Worm (Caenorhabditis elegans) whole organism, midembryonic: Measurements from ENCODE around the gene F56C3.4.
"Not testable (repeated sequence)": the region's sequence is repeated elsewhere in the genome, so short reads cannot be mapped to it uniquely, and the experiment has no call there.

Experiments
- T22C8.4 ChIP-seq: fragments of 200-800 bp; sonication (Bioruptor generic); IDR thresholded peaks from 2 replicates; pipeline ENCODE4 v1.3.6; 2022; ENCODE audit warnings: missing genetic modification characterization, missing compliant biosample characterization
- cog-1 ChIP-seq: sonication (generic microtip); optimal IDR thresholded peaks from 2 replicates; lab custom pipeline; 2016; ENCODE audit warnings: missing genetic modification characterization, missing compliant biosample characterization
- flt-1 ChIP-seq: fragments of 200-800 bp; sonication (Bioruptor generic); IDR thresholded peaks from 2 replicates; pipeline ENCODE4 v1.3.6; 2022; ENCODE audit warnings: missing genetic modification characterization, missing compliant biosample characterization
- klf-2 ChIP-seq: fragments of 200-800 bp; sonication (Bioruptor generic); conservative IDR thresholded peaks from 2 replicates; pipeline ENCODE4 v1.3.6; 2022; ENCODE audit warnings: missing genetic modification reagents, missing genetic modification characterization, missing compliant biosample characterization
- med-1 ChIP-seq: sonication (generic microtip); optimal IDR thresholded peaks from 2 replicates; lab custom pipeline; 2017; ENCODE audit warnings: missing genetic modification characterization, mild to moderate bottlenecking, missing compliant biosample characterization, antibody characterized with exemption, missing genetic modification reagents; ENCODE audit not compliant: insufficient read depth
- ref-1 ChIP-seq: fragments of 200-800 bp; sonication (Bioruptor generic); conservative IDR thresholded peaks from 2 replicates; pipeline ENCODE4 v1.3.6; 2022; ENCODE audit warnings: missing genetic modification reagents, missing genetic modification characterization, missing compliant biosample characterization
- tab-1 ChIP-seq: fragments of 200-800 bp; sonication (Bioruptor generic); IDR thresholded peaks from 2 replicates; pipeline ENCODE4 v1.3.6; 2022; ENCODE audit warnings: missing genetic modification characterization, missing compliant biosample characterization
- ztf-29 ChIP-seq: fragments of 200-800 bp; sonication (Bioruptor generic); IDR thresholded peaks from 2 replicates; pipeline ENCODE4 v1.3.6; 2022; ENCODE audit warnings: missing genetic modification reagents, missing genetic modification characterization, missing compliant biosample characterization

DNA sequence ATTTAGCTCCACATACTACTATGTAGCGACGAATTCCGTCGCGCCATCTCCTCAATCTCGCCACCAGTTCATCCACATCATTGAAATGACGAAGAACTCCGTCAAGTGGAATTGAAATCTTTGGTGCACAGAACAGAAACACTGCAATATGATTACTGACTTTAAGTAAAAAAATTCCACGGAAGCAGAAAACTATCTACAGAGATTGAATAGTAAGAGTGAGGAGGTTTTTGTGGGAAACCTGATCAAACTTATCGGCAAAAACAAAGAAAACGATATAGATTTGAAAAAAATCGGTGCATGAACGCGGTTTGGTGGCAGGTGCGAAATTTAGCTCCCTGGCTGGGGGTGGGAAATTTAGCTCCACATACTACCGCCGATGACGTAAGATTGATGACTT is 42.9 kb upstream of the F56C3.4 start, which contains the start of gene ZK402.2:
- TF ChIP-seq med-1 (GFP tag; lab: Kevin White, UChicago); ztf-29 (GFP tag; lab: Robert Waterston, UW); ref-1 (GFP tag; lab: Robert Waterston, UW); flt-1 (GFP tag; lab: Robert Waterston, UW); tab-1 (GFP tag; lab: Robert Waterston, UW); T22C8.4 (GFP tag; lab: Robert Waterston, UW); cog-1 (tag; lab: Kevin White, UChicago); klf-2 (GFP tag; lab: Robert Waterston, UW): not testable (repeated sequence)
